Worm (Caenorhabditis elegans) whole organism, L4 larva: Measurements from ENCODE around the gene blos-2.

ENCODE experiments used
- ama-1 ChIP-seq: fragments of 150-350 bp; optimal IDR thresholded peaks from 2 replicates; lab custom pipeline; 2014; ENCODE audit warnings: inconsistent platforms, mixed read lengths
- ceh-44 ChIP-seq: fragments of 200-800 bp; sonication (Bioruptor generic); IDR thresholded peaks from 2 replicates; pipeline ENCODE4 v1.3.6; 2022; ENCODE audit warnings: missing genetic modification reagents, missing genetic modification characterization, missing compliant biosample characterization
- ceh-62 ChIP-seq: sonication (generic microtip); optimal IDR thresholded peaks from 2 replicates; lab custom pipeline; 2017; ENCODE audit warnings: missing biosample characterization, missing genetic modification characterization
- daf-12 ChIP-seq: fragments of 150-350 bp; optimal IDR thresholded peaks from 2 replicates; lab custom pipeline; 2014; ENCODE audit warnings: missing biosample characterization, missing genetic modification reagents, missing genetic modification characterization
- dmd-6 ChIP-seq: fragments of 200-800 bp; sonication (Bioruptor generic); IDR thresholded peaks from 2 replicates; pipeline ENCODE4 v1.3.6; 2022; ENCODE audit warnings: missing genetic modification reagents, missing genetic modification characterization, missing compliant biosample characterization
- fkh-10 ChIP-seq: fragments of 150-350 bp; optimal IDR thresholded peaks from 2 replicates; lab custom pipeline; 2014; ENCODE audit warnings: missing biosample characterization, missing genetic modification reagents, missing genetic modification characterization
- lim-7 ChIP-seq: fragments of 200-800 bp; sonication (Bioruptor generic); IDR thresholded peaks from 2 replicates; pipeline ENCODE4 v1.3.6; 2022; ENCODE audit warnings: missing genetic modification characterization, missing compliant biosample characterization
- lin-1 ChIP-seq: fragments of 200-800 bp; sonication (Bioruptor generic); IDR thresholded peaks from 2 replicates; pipeline ENCODE4 v1.3.6; 2022; ENCODE audit warnings: missing genetic modification reagents, missing genetic modification characterization, missing compliant biosample characterization
- nhr-11 ChIP-seq: fragments of 150-350 bp; optimal IDR thresholded peaks from 2 replicates; lab custom pipeline; 2014; ENCODE audit warnings: missing biosample characterization, missing genetic modification characterization
- nhr-77 ChIP-seq: fragments of 150-350 bp; optimal IDR thresholded peaks from 2 replicates; lab custom pipeline; 2014; ENCODE audit warnings: missing biosample characterization, missing genetic modification characterization
- skn-1 ChIP-seq: fragments of 150-350 bp; optimal IDR thresholded peaks from 2 replicates; lab custom pipeline; 2014; ENCODE audit warnings: missing biosample characterization, missing genetic modification characterization
- unc-39 ChIP-seq: sonication (generic microtip); optimal IDR thresholded peaks from 2 replicates; lab custom pipeline; 2017; ENCODE audit warnings: missing biosample characterization, missing genetic modification characterization
- unc-62 ChIP-seq, 3 experiments: fragments of 150-350 bp in 1 of 3; sonication (generic microtip); optimal IDR thresholded peaks in 2 of 3; peaks in 1 of 3; 1 replicate in 1 of 3; 2 replicates in 2 of 3; lab custom pipeline; 2014 to 2017; ENCODE audit warnings: missing biosample characterization in 3 of 3, missing genetic modification characterization in 3 of 3, missing genetic modification reagents in 3 of 3, missing genotype in 1 of 3

- TF ChIP-seq ceh-62 (tag; lab: Kevin White, UChicago), result no peak
- no peak for TF ChIP-seq dmd-6 (GFP tag; lab: Robert Waterston, UW)
- TF ChIP-seq daf-12, result no peak
- TF ChIP-seq unc-39 (tag; lab: Kevin White, UChicago), result no peak
- no peak for TF ChIP-seq ceh-44 (GFP tag; lab: Robert Waterston, UW)
- no peak for TF ChIP-seq nhr-77 (tag; lab: Kevin White, UChicago)
- TF ChIP-seq ama-1, result no peak
- no peak for TF ChIP-seq unc-62 (GFP tag; optimal IDR thresholded peaks at IDR 0.05 in 1 of 2; lab: Kevin White, UChicago)
- no peak for TF ChIP-seq unc-62 (tag; optimal IDR thresholded peaks at IDR 0.05; lab: Kevin White, UChicago)
- no peak for TF ChIP-seq skn-1 (tag; lab: Kevin White, UChicago)
- TF ChIP-seq lin-1 (GFP tag; lab: Robert Waterston, UW), result no peak
- no peak for TF ChIP-seq lim-7 (GFP tag; lab: Robert Waterston, UW)
- TF ChIP-seq fkh-10 (GFP tag; lab: Kevin White, UChicago), result no peak
- no peak for TF ChIP-seq nhr-11 (tag; lab: Kevin White, UChicago)
These were observed 38.3 kb downstream of the blos-2 start for ce11 chrIV:6372267-6372666.
